Fruit fly (Drosophila melanogaster) whole organism, embryonic: Measurements from ENCODE around the gene fz4.
A peak's percentile ranks its signal among the peaks of the same experiment; 100 is the strongest.

Source experiments
- Aef1 ChIP-seq: fragments of 200-800 bp; sonication (Bioruptor generic); IDR thresholded peaks from 3 replicates; pipeline ENCODE4 v1.3.6; 2022; ENCODE audit warnings: missing biosample characterization, missing genetic modification characterization
- CG10321 ChIP-seq: fragments of 200-800 bp; sonication (Bioruptor generic); IDR thresholded peaks from 2 replicates; pipeline ENCODE4 v1.3.6; 2022; ENCODE audit warnings: missing biosample characterization, missing genetic modification characterization
- CG10462 ChIP-seq: fragments of 200-800 bp; sonication (Bioruptor generic); optimal IDR thresholded peaks from 2 replicates; lab custom pipeline; 2016; ENCODE audit warnings: missing biosample characterization, missing genetic modification characterization
- CG10959 ChIP-seq: fragments of 200-800 bp; sonication (Bioruptor generic); IDR thresholded peaks from 2 replicates; pipeline ENCODE4 v1.3.6; 2022; ENCODE audit warnings: missing biosample characterization, missing genetic modification characterization
- CG11085 ChIP-seq: fragments of 200-800 bp; sonication (Bioruptor generic); IDR thresholded peaks from 2 replicates; pipeline ENCODE4 v1.3.6; 2022; ENCODE audit warnings: missing biosample characterization, missing genetic modification characterization
- CG11504 ChIP-seq: fragments of 200-800 bp; sonication (Bioruptor generic); optimal IDR thresholded peaks from 3 replicates; lab custom pipeline; 2019; ENCODE audit warnings: missing biosample characterization, mild to moderate bottlenecking, missing genetic modification characterization, moderate library complexity
- CG12104 ChIP-seq: fragments of 200-800 bp; sonication (Bioruptor generic); optimal IDR thresholded peaks from 3 replicates; lab custom pipeline; 2016; ENCODE audit warnings: missing biosample characterization, missing genetic modification characterization
- CG12659 ChIP-seq: fragments of 200-800 bp; sonication (Bioruptor generic); optimal IDR thresholded peaks from 3 replicates; lab custom pipeline; 2017; ENCODE audit warnings: mild to moderate bottlenecking, missing biosample characterization, missing genetic modification reagents, missing genetic modification characterization
- CG12744 ChIP-seq: fragments of 200-800 bp; sonication (Bioruptor generic); optimal IDR thresholded peaks from 2 replicates; lab custom pipeline; 2016; ENCODE audit warnings: missing biosample characterization, missing genetic modification characterization
- CG14441 ChIP-seq: fragments of 200-800 bp; sonication (Bioruptor generic); IDR thresholded peaks from 2 replicates; pipeline ENCODE4 v1.3.6; 2022; ENCODE audit warnings: missing biosample characterization, missing genetic modification characterization
- CG1529 ChIP-seq: fragments of 200-800 bp; sonication (Bioruptor generic); optimal IDR thresholded peaks from 3 replicates; lab custom pipeline; 2018; ENCODE audit warnings: missing biosample characterization, missing genetic modification characterization
- CG15479 ChIP-seq: fragments of 200-800 bp; sonication (Bioruptor generic); optimal IDR thresholded peaks from 3 replicates; lab custom pipeline; 2019; ENCODE audit warnings: missing biosample characterization, mild to moderate bottlenecking, missing genetic modification characterization, moderate library complexity
- CG15601 ChIP-seq: fragments of 200-800 bp; sonication (Bioruptor generic); optimal IDR thresholded peaks from 3 replicates; lab custom pipeline; 2019; ENCODE audit warnings: missing biosample characterization, mild to moderate bottlenecking, missing genetic modification characterization, moderate library complexity
- CG1602 ChIP-seq: fragments of 200-800 bp; sonication (Bioruptor generic); optimal IDR thresholded peaks from 3 replicates; lab custom pipeline; 2016; ENCODE audit warnings: missing biosample characterization, missing genetic modification characterization
- CG2678 ChIP-seq: fragments of 200-800 bp; sonication (Bioruptor generic); optimal IDR thresholded peaks from 3 replicates; lab custom pipeline; 2019; ENCODE audit warnings: missing biosample characterization, mild to moderate bottlenecking, missing genetic modification characterization, moderate library complexity
- CG32767 ChIP-seq: fragments of 200-800 bp; sonication (Bioruptor generic); IDR thresholded peaks from 2 replicates; pipeline ENCODE4 v1.3.6; 2022; ENCODE audit warnings: missing biosample characterization, missing genetic modification characterization
- CG3995 ChIP-seq: fragments of 200-800 bp; sonication (Bioruptor generic); optimal IDR thresholded peaks from 3 replicates; lab custom pipeline; 2016; ENCODE audit warnings: missing biosample characterization, missing genetic modification characterization
- CG4328 ChIP-seq: fragments of 200-800 bp; sonication (Bioruptor generic); optimal IDR thresholded peaks from 3 replicates; lab custom pipeline; 2017; ENCODE audit warnings: missing biosample characterization, missing genetic modification reagents, missing genetic modification characterization
- CG9215 ChIP-seq: fragments of 200-800 bp; sonication (Bioruptor generic); IDR thresholded peaks from 2 replicates; pipeline ENCODE4 v1.3.6; 2022; ENCODE audit warnings: missing biosample characterization, missing genetic modification characterization
- Doc3 ChIP-seq: fragments of 200-800 bp; sonication (Bioruptor generic); IDR thresholded peaks from 3 replicates; pipeline ENCODE4 v1.3.6; 2022; ENCODE audit warnings: missing biosample characterization, missing genetic modification characterization; ENCODE audit not compliant: partially characterized antibody
- E2f2 ChIP-seq: fragments of 200-800 bp; sonication (Bioruptor generic); IDR thresholded peaks from 2 replicates; pipeline ENCODE4 v1.3.6; 2022; ENCODE audit warnings: missing biosample characterization, missing genetic modification characterization
- Fer1 ChIP-seq: fragments of 200-800 bp; sonication (Bioruptor generic); optimal IDR thresholded peaks from 2 replicates; lab custom pipeline; 2017; ENCODE audit warnings: missing biosample characterization, mild to moderate bottlenecking, missing genetic modification characterization
- HLH54F ChIP-seq: fragments of 200-800 bp; sonication (Bioruptor generic); optimal IDR thresholded peaks from 3 replicates; lab custom pipeline; 2016; ENCODE audit warnings: missing biosample characterization, missing genetic modification characterization
- HmgZ ChIP-seq: fragments of 200-800 bp; sonication (Bioruptor generic); optimal IDR thresholded peaks from 2 replicates; lab custom pipeline; 2018; ENCODE audit warnings: missing biosample characterization, mild to moderate bottlenecking, missing genetic modification characterization
- Lhr ChIP-seq: fragments of 200-800 bp; sonication (Bioruptor generic); optimal IDR thresholded peaks from 3 replicates; lab custom pipeline; 2017; ENCODE audit warnings: mild to moderate bottlenecking, missing biosample characterization, missing genetic modification reagents, missing genetic modification characterization
- Med ChIP-seq: fragments of 200-800 bp; sonication (Bioruptor generic); peaks from one replicate; lab custom pipeline; 2016; ENCODE audit warnings: missing biosample characterization, missing genetic modification characterization, mild to moderate bottlenecking, inconsistent platforms, moderate library complexity
- Meics ChIP-seq: fragments of 200-800 bp; sonication (Bioruptor generic); optimal IDR thresholded peaks from 2 replicates; lab custom pipeline; 2017; ENCODE audit warnings: missing biosample characterization, mild to moderate bottlenecking, missing genetic modification characterization
- Oaz ChIP-seq: fragments of 200-800 bp; sonication (Bioruptor generic); IDR thresholded peaks from 2 replicates; pipeline ENCODE4 v1.3.6; 2022; ENCODE audit warnings: missing biosample characterization, missing genetic modification characterization
- Rx ChIP-seq: fragments of 200-800 bp; sonication (Bioruptor generic); IDR thresholded peaks from 2 replicates; pipeline ENCODE4 v1.3.6; 2022; ENCODE audit warnings: missing biosample characterization, missing genetic modification characterization
- Spps ChIP-seq: fragments of 200-800 bp; sonication (Bioruptor generic); optimal IDR thresholded peaks from 2 replicates; lab custom pipeline; 2018; ENCODE audit warnings: missing biosample characterization, mild to moderate bottlenecking, missing genetic modification characterization
- al ChIP-seq: fragments of 200-800 bp; sonication (Bioruptor generic); IDR thresholded peaks from 2 replicates; pipeline ENCODE4 v1.3.6; 2022; ENCODE audit warnings: missing biosample characterization, missing genetic modification characterization
- ato ChIP-seq: fragments of 200-800 bp; sonication (Bioruptor generic); IDR thresholded peaks from 2 replicates; pipeline ENCODE4 v1.3.6; 2022; ENCODE audit warnings: missing biosample characterization, missing genetic modification characterization; ENCODE audit not compliant: partially characterized antibody
- bbx ChIP-seq: fragments of 200-800 bp; sonication (Bioruptor generic); IDR thresholded peaks from 2 replicates; pipeline ENCODE4 v1.3.6; 2022; ENCODE audit warnings: missing biosample characterization, missing genetic modification characterization; ENCODE audit not compliant: partially characterized antibody
- btn ChIP-seq: fragments of 200-800 bp; sonication (Bioruptor generic); optimal IDR thresholded peaks from 2 replicates; lab custom pipeline; 2016; ENCODE audit warnings: missing biosample characterization, missing genetic modification characterization
- cas ChIP-seq: fragments of 200-800 bp; sonication (Bioruptor generic); IDR thresholded peaks from 2 replicates; pipeline ENCODE4 v1.3.6; 2022; ENCODE audit warnings: missing biosample characterization, missing genetic modification characterization
- cato ChIP-seq: fragments of 200-800 bp; sonication (Bioruptor generic); optimal IDR thresholded peaks from 2 replicates; lab custom pipeline; 2016; ENCODE audit warnings: missing biosample characterization, missing genetic modification characterization, borderline replicate concordance
- ci ChIP-seq: fragments of 200-800 bp; sonication (Bioruptor generic); IDR thresholded peaks from 3 replicates; pipeline ENCODE4 v1.3.6; 2022; ENCODE audit warnings: missing biosample characterization, missing genetic modification characterization
- dpn ChIP-seq, 2 experiments: fragments of 200-800 bp; sonication (Bioruptor generic); optimal IDR thresholded peaks; 3 replicates each; lab custom pipeline; 2016; ENCODE audit warnings: missing biosample characterization in 2 of 2, missing genetic modification characterization in 2 of 2
- gem ChIP-seq: fragments of 200-800 bp; sonication (Bioruptor generic); optimal IDR thresholded peaks from 2 replicates; lab custom pipeline; 2019; ENCODE audit warnings: missing biosample characterization, mild to moderate bottlenecking, missing genetic modification characterization, moderate library complexity
- hb ChIP-seq: fragments of 200-800 bp; sonication (Bioruptor generic); IDR thresholded peaks from 3 replicates; pipeline ENCODE4 v1.3.6; 2022; ENCODE audit warnings: missing biosample characterization, missing genetic modification characterization; ENCODE audit not compliant: partially characterized antibody
- inv ChIP-seq: fragments of 200-800 bp; sonication (Bioruptor generic); IDR thresholded peaks from 2 replicates; pipeline ENCODE4 v1.3.6; 2022; ENCODE audit warnings: missing biosample characterization, missing genetic modification characterization; ENCODE audit not compliant: partially characterized antibody
- kay ChIP-seq: fragments of 200-800 bp; sonication (Bioruptor generic); optimal IDR thresholded peaks from 2 replicates; lab custom pipeline; 2016; ENCODE audit warnings: missing biosample characterization, missing genetic modification characterization
- peb ChIP-seq: fragments of 200-800 bp; sonication (Bioruptor generic); IDR thresholded peaks from 2 replicates; pipeline ENCODE4 v1.3.6; 2022; ENCODE audit warnings: missing biosample characterization, missing genetic modification characterization
- prd ChIP-seq, 3 experiments: fragments of >200 bp in 2 of 3; fragments of 200-800 bp in 1 of 3; sonication (Bioruptor generic) in 1 of 3; optimal IDR thresholded peaks in 2 of 3; IDR thresholded peaks in 1 of 3; 2 replicates in 2 of 3; 3 replicates in 1 of 3; pipeline versions ENCODE4 v1.3.6 to Lab custom; 2017 to 2022; ENCODE audit warnings: missing biosample characterization in 1 of 3, missing genetic modification characterization in 1 of 3
- run ChIP-seq: fragments of 200-800 bp; sonication (Bioruptor generic); optimal IDR thresholded peaks from 3 replicates; lab custom pipeline; 2018; ENCODE audit warnings: missing biosample characterization, mild to moderate bottlenecking, missing genetic modification characterization
- sc ChIP-seq, 3 experiments: fragments of >200 bp in 2 of 3; fragments of 200-800 bp in 1 of 3; sonication (Bioruptor generic) in 1 of 3; optimal IDR thresholded peaks; 2 replicates in 2 of 3; 3 replicates in 1 of 3; lab custom pipeline; 2017; ENCODE audit warnings: mild to moderate bottlenecking in 1 of 3, missing biosample characterization in 1 of 3, missing genetic modification characterization in 1 of 3, missing genetic modification reagents in 1 of 3
- sna ChIP-seq: fragments of 200-800 bp; sonication (Bioruptor generic); IDR thresholded peaks from 2 replicates; pipeline ENCODE4 v1.3.6; 2022; ENCODE audit warnings: missing biosample characterization, missing genetic modification characterization; ENCODE audit not compliant: partially characterized antibody
- tgo ChIP-seq: fragments of 200-800 bp; sonication (Bioruptor generic); IDR thresholded peaks from 3 replicates; pipeline ENCODE4 v1.3.6; 2022; ENCODE audit warnings: missing biosample characterization, missing genetic modification characterization
- trh ChIP-seq: fragments of 200-800 bp; sonication (Bioruptor generic); optimal IDR thresholded peaks from 2 replicates; lab custom pipeline; 2016; ENCODE audit warnings: missing biosample characterization, missing genetic modification characterization
- vfl ChIP-seq: fragments of 200-800 bp; sonication (Bioruptor generic); optimal IDR thresholded peaks from 2 replicates; lab custom pipeline; 2016; ENCODE audit warnings: missing biosample characterization, missing genetic modification characterization

The fz4 gene

DNA sequence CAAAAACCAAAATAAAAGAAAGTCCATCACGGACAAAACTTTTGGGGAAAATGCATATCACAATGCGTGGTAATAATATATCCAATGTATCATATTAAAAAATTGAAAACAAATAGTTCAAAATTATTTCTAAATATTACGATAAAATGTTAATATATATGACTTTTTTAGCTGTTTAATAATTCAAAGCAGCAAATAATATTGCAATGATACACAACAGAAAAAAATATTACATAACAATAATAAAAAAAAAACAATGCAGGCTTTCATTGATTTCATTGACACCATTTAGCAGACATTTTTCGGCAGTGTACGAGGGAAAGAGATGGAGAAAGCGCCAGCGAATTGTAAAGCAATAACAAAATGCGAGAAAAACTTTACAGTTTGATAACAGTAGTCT lies 15.3 kb downstream of the fz4 start (continued):
- TF ChIP-seq CG2678 (tag; lab: Kevin White, UChicago) (peak; percentile 68), kay (no peak), Meics (GFP tag; lab: Kevin White, UChicago) (no peak), CG10462 (GFP tag; lab: Kevin White, UChicago) (no peak), Spps (no peak), gem (tag; lab: Kevin White, UChicago) (peak; percentile 80), peb (GFP tag; lab: Robert Waterston, UW) (no peak), CG10321 (GFP tag; lab: Robert Waterston, UW) (no peak), tgo (GFP tag; lab: Robert Waterston, UW) (peak; percentile 18; the same call in 1 of the 3 replicates), CG11085 (GFP tag; lab: Robert Waterston, UW) (no peak), prd (optimal IDR thresholded peaks at IDR 0.05; lab: Kevin White, UChicago) (no peak), prd (GFP tag; IDR thresholded peaks at IDR 0.05; lab: Robert Waterston, UW) (peak; percentile 34; the same call in 1 of the 3 replicates), Med (GFP tag; lab: Kevin White, UChicago) (peak; percentile 1), trh (no peak), CG10959 (GFP tag; lab: Robert Waterston, UW) (no peak), Fer1 (GFP tag; lab: Kevin White, UChicago) (no peak), CG12744 (GFP tag; lab: Kevin White, UChicago) (no peak), bbx (GFP tag; lab: Robert Waterston, UW) (no peak), E2f2 (GFP tag; lab: Robert Waterston, UW) (no peak), ci (peak; percentile 74; the same call in 1 of the 3 replicates), CG11504 (tag; lab: Kevin White, UChicago) (peak; percentile 74), CG12104 (peak; percentile 11), CG4328 (GFP tag; lab: Kevin White, UChicago) (no peak), CG14441 (GFP tag; lab: Robert Waterston, UW) (no peak), sna (no peak), run (tag; lab: Kevin White, UChicago) (no peak), cas (GFP tag; lab: Robert Waterston, UW) (no peak), Rx (GFP tag; lab: Robert Waterston, UW) (no peak), sc (optimal IDR thresholded peaks at IDR 0.05; lab: Kevin White, UChicago) (no peak), sc (GFP tag; optimal IDR thresholded peaks at IDR 0.05; lab: Kevin White, UChicago) (no peak), CG15601 (tag; lab: Kevin White, UChicago) (no peak), cato (GFP tag; lab: Kevin White, UChicago) (no peak), HmgZ (tag; lab: Kevin White, UChicago) (no peak), CG9215 (GFP tag; lab: Robert Waterston, UW) (no peak), hb (no peak), CG1529 (GFP tag; lab: Kevin White, UChicago) (peak; percentile 15), Doc3 (GFP tag; lab: Robert Waterston, UW) (no peak), CG1602 (GFP tag; lab: Kevin White, UChicago) (peak; percentile 36), ato (GFP tag; lab: Robert Waterston, UW) (no peak), CG3995 (no peak), inv (GFP tag; lab: Robert Waterston, UW) (no peak), Oaz (GFP tag; lab: Robert Waterston, UW) (no peak), CG32767 (GFP tag; lab: Robert Waterston, UW) (no peak), dpn (GFP tag; optimal IDR thresholded peaks at IDR 0.05; lab: Kevin White, UChicago) (peak in 1 of 2 experiments; percentile 55), Aef1 (no peak), CG15479 (GFP tag; lab: Kevin White, UChicago) (no peak), HLH54F (GFP tag; lab: Kevin White, UChicago) (no peak), al (GFP tag; lab: Robert Waterston, UW) (no peak), Lhr (GFP tag; lab: Kevin White, UChicago) (no peak), vfl (no peak), CG12659 (GFP tag; lab: Kevin White, UChicago) (no peak), btn (GFP tag; lab: Kevin White, UChicago) (no peak)
